Worm (Caenorhabditis elegans) whole organism, L1 larva: ENCODE data around the gene fipr-13.

ENCODE experiments used
- C34B4.2 ChIP-seq: sonication (generic microtip); optimal IDR thresholded peaks from 2 replicates; lab custom pipeline; 2017; ENCODE audit warnings: mild to moderate bottlenecking, missing genetic modification characterization, missing compliant biosample characterization
- alr-1 ChIP-seq: fragments of 200-800 bp; sonication (Bioruptor generic); optimal IDR thresholded peaks from 2 replicates; lab custom pipeline; 2018; ENCODE audit warnings: borderline replicate concordance, mild to moderate bottlenecking, missing genetic modification characterization, missing compliant biosample characterization
- aly-2 ChIP-seq: fragments of 150-350 bp; optimal IDR thresholded peaks from 2 replicates; lab custom pipeline; 2014; ENCODE audit warnings: missing biosample characterization, missing genetic modification characterization
- blmp-1 ChIP-seq: fragments of 150-350 bp; optimal IDR thresholded peaks from 2 replicates; lab custom pipeline; 2014; ENCODE audit warnings: missing biosample characterization, missing genetic modification characterization
- ceh-8 ChIP-seq: fragments of 200-800 bp; sonication (Bioruptor generic); optimal IDR thresholded peaks from 2 replicates; lab custom pipeline; 2018; ENCODE audit warnings: mild to moderate bottlenecking, missing genetic modification characterization, moderate library complexity, missing compliant biosample characterization
- ceh-82 ChIP-seq, 3 experiments: fragments of 150-350 bp in 1 of 3; sonication (generic microtip) in 2 of 3; optimal IDR thresholded peaks; 2 replicates each; lab custom pipeline; 2014 to 2017; ENCODE audit warnings: missing biosample characterization in 3 of 3, missing genetic modification characterization in 3 of 3
- ceh-88 ChIP-seq: fragments of 200-800 bp; sonication (Bioruptor generic); IDR thresholded peaks from 2 replicates; pipeline ENCODE4 v1.3.6; 2022; ENCODE audit warnings: missing genetic modification characterization, missing compliant biosample characterization
- ceh-90 ChIP-seq: sonication (generic microtip); optimal IDR thresholded peaks from 2 replicates; lab custom pipeline; 2016; ENCODE audit warnings: missing genetic modification characterization, missing compliant biosample characterization
- dsc-1 ChIP-seq: sonication (generic microtip); optimal IDR thresholded peaks from 2 replicates; lab custom pipeline; 2016; ENCODE audit warnings: mild to moderate bottlenecking, missing genetic modification characterization, missing compliant biosample characterization
- efl-1 ChIP-seq, 4 experiments: fragments of 150-350 bp; optimal IDR thresholded peaks in 3 of 4; peaks in 1 of 4; 1 replicate in 1 of 4; 2 replicates in 3 of 4; lab custom pipeline; 2014; ENCODE audit warnings: missing biosample characterization in 2 of 4, missing genetic modification characterization in 2 of 4, missing genetic modification reagents in 2 of 4
- elt-2 ChIP-seq: sonication (generic microtip); optimal IDR thresholded peaks from 2 replicates; lab custom pipeline; 2016; ENCODE audit warnings: missing genetic modification characterization, mild to moderate bottlenecking, inconsistent platforms, missing compliant biosample characterization, missing genetic modification reagents
- elt-3 ChIP-seq, 6 experiments: fragments of 150-350 bp in 1 of 6; sonication (generic microtip); optimal IDR thresholded peaks; 2 replicates each; lab custom pipeline; 2017 to 2018; ENCODE audit warnings: missing biosample characterization in 6 of 6, missing genetic modification characterization in 6 of 6, inconsistent platforms in 1 of 6
- ets-5 ChIP-seq: fragments of 200-800 bp; sonication (Bioruptor generic); IDR thresholded peaks from 2 replicates; pipeline ENCODE4 v1.3.6; 2022; ENCODE audit warnings: missing genetic modification characterization, missing compliant biosample characterization
- fkh-10 ChIP-seq: sonication (generic microtip); optimal IDR thresholded peaks from 2 replicates; lab custom pipeline; 2017; ENCODE audit warnings: missing biosample characterization, missing genetic modification reagents, missing genetic modification characterization
- fkh-8 ChIP-seq: sonication (generic microtip); optimal IDR thresholded peaks from 2 replicates; lab custom pipeline; 2016; ENCODE audit warnings: mild to moderate bottlenecking, missing genetic modification characterization, missing compliant biosample characterization
- fos-1 ChIP-seq: fragments of 150-350 bp; optimal IDR thresholded peaks from 2 replicates; lab custom pipeline; 2014; ENCODE audit warnings: missing biosample characterization, missing genetic modification characterization
- hlh-17 ChIP-seq: fragments of 200-800 bp; sonication (Bioruptor generic); optimal IDR thresholded peaks from 2 replicates; lab custom pipeline; 2018; ENCODE audit warnings: missing genetic modification characterization, mild to moderate bottlenecking, missing compliant biosample characterization, moderate library complexity, borderline replicate concordance
- hlh-4 ChIP-seq: sonication (generic microtip); optimal IDR thresholded peaks from 2 replicates; lab custom pipeline; 2016; ENCODE audit warnings: mild to moderate bottlenecking, missing genetic modification characterization, missing compliant biosample characterization
- hpl-2 ChIP-seq: fragments of 150-350 bp; optimal IDR thresholded peaks from 2 replicates; lab custom pipeline; 2014; ENCODE audit warnings: missing biosample characterization, missing genetic modification reagents, missing genetic modification characterization
- isw-1 ChIP-seq: fragments of 200-800 bp; sonication (Bioruptor generic); IDR thresholded peaks from 2 replicates; pipeline ENCODE4 v1.3.6; 2022; ENCODE audit warnings: missing genetic modification characterization, missing compliant biosample characterization
- jun-1 ChIP-seq: fragments of 150-350 bp; optimal IDR thresholded peaks from 2 replicates; lab custom pipeline; 2014; ENCODE audit warnings: missing biosample characterization, missing genetic modification reagents, missing genetic modification characterization
- lin-13 ChIP-seq: fragments of 150-350 bp; optimal IDR thresholded peaks from 2 replicates; lab custom pipeline; 2014; ENCODE audit warnings: missing biosample characterization, missing genetic modification reagents, missing genetic modification characterization
- lin-39 ChIP-seq: fragments of 150-350 bp; optimal IDR thresholded peaks from 2 replicates; lab custom pipeline; 2014; ENCODE audit warnings: missing biosample characterization, missing genetic modification reagents, missing genetic modification characterization
- lir-3 ChIP-seq: sonication (generic microtip); optimal IDR thresholded peaks from 2 replicates; lab custom pipeline; 2016; ENCODE audit warnings: mild to moderate bottlenecking, missing genetic modification characterization, moderate library complexity, missing compliant biosample characterization; ENCODE audit not compliant: poor library complexity
- mab-9 ChIP-seq: fragments of 200-800 bp; sonication (Bioruptor generic); IDR thresholded peaks from 2 replicates; pipeline ENCODE4 v1.3.6; 2022; ENCODE audit warnings: missing genetic modification reagents, missing genetic modification characterization, missing compliant biosample characterization
- mdl-1 ChIP-seq, 2 experiments: fragments of 150-350 bp; optimal IDR thresholded peaks; 2 replicates each; lab custom pipeline; 2014 to 2017; ENCODE audit warnings: missing biosample characterization in 2 of 2, missing genetic modification characterization in 2 of 2, inconsistent platforms in 1 of 2
- mef-2 ChIP-seq: fragments of 150-350 bp; optimal IDR thresholded peaks from 2 replicates; lab custom pipeline; 2014; ENCODE audit warnings: missing biosample characterization, missing genetic modification characterization
- mep-1 ChIP-seq: fragments of 150-350 bp; optimal IDR thresholded peaks from 2 replicates; lab custom pipeline; 2014; ENCODE audit warnings: missing biosample characterization, missing genetic modification characterization
- nhr-11 ChIP-seq: fragments of 150-350 bp; optimal IDR thresholded peaks from 2 replicates; lab custom pipeline; 2014; ENCODE audit warnings: missing biosample characterization, missing genetic modification characterization
- nhr-19 ChIP-seq: fragments of 200-800 bp; sonication (Bioruptor generic); conservative IDR thresholded peaks from 2 replicates; pipeline ENCODE4 v1.3.6; 2022; ENCODE audit warnings: missing genetic modification characterization, missing compliant biosample characterization
- nhr-20 ChIP-seq: sonication (generic microtip); optimal IDR thresholded peaks from 2 replicates; lab custom pipeline; 2016; ENCODE audit warnings: mild to moderate bottlenecking, missing genetic modification characterization, missing compliant biosample characterization
- nhr-28 ChIP-seq: fragments of 150-350 bp; optimal IDR thresholded peaks from 2 replicates; lab custom pipeline; 2014; ENCODE audit warnings: missing biosample characterization, missing genetic modification characterization
- nhr-47 ChIP-seq: sonication (generic microtip); optimal IDR thresholded peaks from 2 replicates; lab custom pipeline; 2016; ENCODE audit warnings: mild to moderate bottlenecking, missing genetic modification characterization, moderate library complexity, missing compliant biosample characterization
- nhr-71 ChIP-seq: sonication (generic microtip); optimal IDR thresholded peaks from 2 replicates; lab custom pipeline; 2016; ENCODE audit warnings: mild to moderate bottlenecking, missing genetic modification characterization, moderate library complexity, missing compliant biosample characterization
- nhr-76 ChIP-seq: sonication (generic microtip); optimal IDR thresholded peaks from 2 replicates; lab custom pipeline; 2017; ENCODE audit warnings: missing biosample characterization, missing genetic modification characterization
- nhr-84 ChIP-seq: sonication (generic microtip); optimal IDR thresholded peaks from 2 replicates; lab custom pipeline; 2017; ENCODE audit warnings: missing biosample characterization, missing genetic modification characterization
- nhr-85 ChIP-seq: sonication (generic microtip); peaks from one replicate; lab custom pipeline; 2016; ENCODE audit warnings: missing genetic modification characterization, inconsistent platforms, missing compliant biosample characterization
- pag-3 ChIP-seq: sonication (generic microtip); optimal IDR thresholded peaks from 2 replicates; lab custom pipeline; 2017; ENCODE audit warnings: missing genetic modification characterization, mild to moderate bottlenecking, missing compliant biosample characterization, antibody characterized with exemption, borderline replicate concordance; ENCODE audit not compliant: insufficient read depth
- pax-3 ChIP-seq: fragments of 200-800 bp; sonication (Bioruptor generic); optimal IDR thresholded peaks from 2 replicates; lab custom pipeline; 2018; ENCODE audit warnings: mild to moderate bottlenecking, missing genetic modification characterization, moderate library complexity, missing compliant biosample characterization
- snu-23 ChIP-seq: sonication (generic microtip); optimal IDR thresholded peaks from 2 replicates; lab custom pipeline; 2016; ENCODE audit warnings: missing genetic modification characterization, missing compliant biosample characterization
- sox-4 ChIP-seq: sonication (generic microtip); optimal IDR thresholded peaks from 2 replicates; lab custom pipeline; 2016; ENCODE audit warnings: missing genetic modification characterization, missing compliant biosample characterization
- sup-37 ChIP-seq: fragments of 200-800 bp; sonication (Bioruptor generic); optimal IDR thresholded peaks from 2 replicates; lab custom pipeline; 2018; ENCODE audit warnings: mild to moderate bottlenecking, missing genetic modification characterization, missing compliant biosample characterization
- swsn-7 ChIP-seq: sonication (generic microtip); optimal IDR thresholded peaks from 2 replicates; lab custom pipeline; 2016; ENCODE audit warnings: missing genetic modification characterization, missing compliant biosample characterization
- tbx-2 ChIP-seq: sonication (generic microtip); optimal IDR thresholded peaks from 2 replicates; lab custom pipeline; 2016; ENCODE audit warnings: missing genetic modification characterization, missing compliant biosample characterization
- unc-30 ChIP-seq: sonication (generic microtip); optimal IDR thresholded peaks from 2 replicates; lab custom pipeline; 2017; ENCODE audit warnings: missing biosample characterization, missing genetic modification characterization
- vab-15 ChIP-seq: sonication (generic microtip); optimal IDR thresholded peaks from 2 replicates; lab custom pipeline; 2017; ENCODE audit warnings: missing genotype, mild to moderate bottlenecking, missing genetic modification characterization, missing compliant biosample characterization
- zag-1 ChIP-seq: fragments of 150-350 bp; optimal IDR thresholded peaks from 2 replicates; lab custom pipeline; 2014; ENCODE audit warnings: missing biosample characterization, missing genetic modification characterization
- zip-4 ChIP-seq: fragments of 200-800 bp; sonication (Bioruptor generic); optimal IDR thresholded peaks from 2 replicates; lab custom pipeline; 2018; ENCODE audit warnings: mild to moderate bottlenecking, missing genetic modification characterization, moderate library complexity, missing compliant biosample characterization
- ztf-11 ChIP-seq, 2 experiments: sonication (generic microtip); optimal IDR thresholded peaks; 2 replicates each; lab custom pipeline; 2016 to 2017; ENCODE audit warnings: missing genetic modification characterization in 2 of 2, missing biosample characterization in 1 of 2, missing compliant biosample characterization in 1 of 2
- ztf-4 ChIP-seq: fragments of 150-350 bp; optimal IDR thresholded peaks from 2 replicates; lab custom pipeline; 2014; ENCODE audit warnings: missing biosample characterization, missing genetic modification characterization

Gene fipr-13

DNA sequence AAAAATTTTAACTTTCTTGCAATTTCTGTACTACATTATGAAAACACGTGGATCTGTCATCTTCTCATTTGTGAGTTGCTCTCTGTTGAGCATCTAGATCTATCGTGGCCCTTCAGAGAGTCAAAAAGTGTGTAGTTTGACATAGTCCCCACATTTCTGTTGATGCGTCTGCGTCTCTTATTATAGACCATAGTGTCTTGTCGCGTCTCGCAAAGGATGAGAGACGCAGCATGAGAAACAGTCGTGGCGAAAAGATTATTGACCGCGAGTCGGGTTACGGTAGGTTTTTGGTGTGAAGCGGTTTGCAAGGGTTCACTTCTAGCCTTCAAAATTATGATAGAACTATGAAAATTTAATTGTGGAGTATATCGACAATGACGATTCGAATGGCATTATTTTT lies 22.1 kb upstream of the fipr-13 start (continued):
- no peak for TF ChIP-seq hlh-17 (GFP tag; lab: Kevin White, UChicago)
- peak; percentile 31 for TF ChIP-seq fkh-10 (GFP tag; lab: Kevin White, UChicago)
- TF ChIP-seq ztf-11 (tag; optimal IDR thresholded peaks at IDR 0.05; lab: Kevin White, UChicago) = no peak
- TF ChIP-seq mab-9 (GFP tag; lab: Robert Waterston, UW) = no peak
- no peak for TF ChIP-seq sox-4 (tag; lab: Kevin White, UChicago)
- TF ChIP-seq pax-3 (tag; lab: Kevin White, UChicago) = no peak
- TF ChIP-seq mef-2 (tag; lab: Kevin White, UChicago) = no peak
- no peak for TF ChIP-seq C34B4.2 (tag; lab: Kevin White, UChicago)
- TF ChIP-seq dsc-1 (tag; lab: Kevin White, UChicago) = peak; percentile 54
- TF ChIP-seq ztf-4 (tag; lab: Kevin White, UChicago) = no peak
- no peak for TF ChIP-seq alr-1 (tag; lab: Kevin White, UChicago)
- TF ChIP-seq swsn-7 (tag; lab: Kevin White, UChicago) = peak; percentile 81
- peak; percentile 81 for TF ChIP-seq snu-23 (GFP tag; lab: Kevin White, UChicago)
- TF ChIP-seq nhr-47 (tag; lab: Kevin White, UChicago) = peak; percentile 80
- no peak for TF ChIP-seq zip-4
- TF ChIP-seq mdl-1 (tag; optimal IDR thresholded peaks at IDR 0.05; lab: Kevin White, UChicago) = peak in 1 of 2 experiments; percentile 68
- peak; percentile 74 to 83 (median 74) for TF ChIP-seq ceh-82 (tag; optimal IDR thresholded peaks at IDR 0.05; lab: Kevin White, UChicago)
- peak; percentile 57 for TF ChIP-seq lin-13
- TF ChIP-seq nhr-20 (tag; lab: Kevin White, UChicago) = peak; percentile 92
- no peak for TF ChIP-seq pag-3
- peak; percentile 84 for TF ChIP-seq tbx-2 (tag; lab: Kevin White, UChicago)
- TF ChIP-seq nhr-84 (tag; lab: Kevin White, UChicago) = no peak
- TF ChIP-seq blmp-1 (tag; lab: Kevin White, UChicago) = peak; percentile 72
- peak; percentile 17 for TF ChIP-seq elt-2 (tag; lab: Kevin White, UChicago)
- TF ChIP-seq isw-1 = peak; percentile 28; the same call in 1 of the 2 replicates
- peak; percentile 11 for TF ChIP-seq nhr-11 (tag; lab: Kevin White, UChicago)
- TF ChIP-seq ceh-88 (GFP tag; lab: Robert Waterston, UW) = no peak
- TF ChIP-seq mep-1 = peak; percentile 58
- TF ChIP-seq nhr-85 (tag; lab: Kevin White, UChicago) = peak; percentile 87
- peak; percentile 69 for TF ChIP-seq fos-1 (tag; lab: Kevin White, UChicago)
- TF ChIP-seq ceh-90 = no peak
- no peak for TF ChIP-seq hlh-4 (tag; lab: Kevin White, UChicago)
- no peak for TF ChIP-seq aly-2 (tag; lab: Kevin White, UChicago)
- no peak for TF ChIP-seq elt-3 (tag; optimal IDR thresholded peaks at IDR 0.05; lab: Kevin White, UChicago)
- no peak for TF ChIP-seq ets-5 (GFP tag; lab: Robert Waterston, UW)
- no peak for TF ChIP-seq zag-1
- TF ChIP-seq nhr-71 = peak; percentile 86
- peak; percentile 71 to 85 for TF ChIP-seq efl-1 (optimal IDR thresholded peaks at IDR 0.05; lab: Kevin White, UChicago)
- peak; percentile 21 to 92 for TF ChIP-seq efl-1 (GFP tag; optimal IDR thresholded peaks at IDR 0.05 in 1 of 2; lab: Kevin White, UChicago)

DNA sequence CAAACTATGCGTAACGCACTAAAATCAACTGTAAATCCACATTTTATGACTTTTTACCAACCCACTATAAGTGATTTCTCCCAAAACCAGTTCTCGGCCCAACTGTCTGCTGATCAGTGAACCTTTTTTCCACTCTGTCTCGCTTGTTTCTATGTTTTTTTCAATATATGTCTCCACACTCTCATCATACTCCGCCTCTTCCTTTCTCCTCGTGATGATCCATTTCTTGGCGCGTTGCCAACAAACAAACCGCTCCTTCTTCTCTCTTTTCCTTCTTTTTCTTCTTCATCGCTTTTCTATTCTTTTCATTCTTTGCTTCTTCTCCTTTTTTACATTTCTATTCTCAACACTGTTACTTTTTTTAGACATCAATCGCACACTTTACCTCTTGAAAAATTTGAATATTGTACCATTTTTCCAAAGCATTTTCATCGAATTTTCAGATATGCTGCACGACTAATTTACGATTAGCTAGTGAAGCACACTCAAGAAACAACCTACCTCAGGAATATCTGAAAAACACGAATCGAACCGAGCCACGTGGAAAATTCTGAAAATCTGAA lies 21.0 kb upstream of the fipr-13 start, which contains the start of gene T06E8.8:
Gene T06E8.8, plus strand, starts transcription at position 513 of the 563 bp plus-strand sequence.
- TF ChIP-seq zag-1 = no peak
- TF ChIP-seq nhr-85 (tag; lab: Kevin White, UChicago) = peak; percentile 99
- no peak for TF ChIP-seq fkh-8 (tag; lab: Kevin White, UChicago)
- no peak for TF ChIP-seq lin-39 (tag; lab: Kevin White, UChicago)
- no peak for TF ChIP-seq elt-2 (tag; lab: Kevin White, UChicago)
- TF ChIP-seq nhr-20 (tag; lab: Kevin White, UChicago) = peak; percentile 91
- TF ChIP-seq jun-1 (tag; lab: Kevin White, UChicago) = no peak
- no peak for TF ChIP-seq unc-30 (tag; lab: Kevin White, UChicago)
- no peak for TF ChIP-seq vab-15 (tag; lab: Kevin White, UChicago)
- peak; percentile 37 for TF ChIP-seq lin-13
- no peak for TF ChIP-seq lir-3 (tag; lab: Kevin White, UChicago)
- TF ChIP-seq fos-1 (tag; lab: Kevin White, UChicago) = no peak
- no peak for TF ChIP-seq nhr-76 (tag; lab: Kevin White, UChicago)
- TF ChIP-seq nhr-28 (tag; lab: Kevin White, UChicago) = no peak
- peak; percentile 81 for TF ChIP-seq nhr-19 (GFP tag; lab: Robert Waterston, UW)
- peak; percentile 25 for TF ChIP-seq sox-4 (tag; lab: Kevin White, UChicago)
- TF ChIP-seq efl-1 (optimal IDR thresholded peaks at IDR 0.05; lab: Kevin White, UChicago) = peak; percentile 41 to 49
- TF ChIP-seq efl-1 (GFP tag; optimal IDR thresholded peaks at IDR 0.05 in 1 of 2; lab: Kevin White, UChicago) = peak in 1 of 2 experiments; percentile 94
- TF ChIP-seq ceh-8 (GFP tag; lab: Kevin White, UChicago) = no peak
- TF ChIP-seq sup-37 (GFP tag; lab: Kevin White, UChicago) = no peak
- TF ChIP-seq C34B4.2 (tag; lab: Kevin White, UChicago) = no peak
- TF ChIP-seq hpl-2 = no peak
